Worm (Caenorhabditis elegans) whole organism, early embryonic: ENCODE measurements around the gene F26H11.8.

ENCODE experiments used
- ama-1 ChIP-seq: fragments of 150-350 bp; optimal IDR thresholded peaks from 2 replicates; lab custom pipeline; 2014
- ceh-36 ChIP-seq: sonication (generic microtip); optimal IDR thresholded peaks from 2 replicates; lab custom pipeline; 2016; ENCODE audit warnings: missing genetic modification characterization, inconsistent platforms, missing compliant biosample characterization
- hmg-4 ChIP-seq: fragments of 200-800 bp; sonication (Bioruptor generic); optimal IDR thresholded peaks from 2 replicates; lab custom pipeline; 2018; ENCODE audit warnings: mild to moderate bottlenecking, missing genetic modification characterization, missing compliant biosample characterization

- no peak for TF ChIP-seq ama-1 (lab: Kevin White, UChicago)
- TF ChIP-seq hmg-4 (GFP tag; lab: Kevin White, UChicago) = no peak
- no peak for TF ChIP-seq ceh-36 (tag; lab: Kevin White, UChicago)
These were observed 38.9 kb upstream of the F26H11.8 start, which contains the start of the genes Y54G11A.17, lin-7 and elof-1 for ce11 chrII:14349356-14349923.
